Worm (Caenorhabditis elegans): Measurements from ENCODE around the gene R08E5.4.

DNA sequence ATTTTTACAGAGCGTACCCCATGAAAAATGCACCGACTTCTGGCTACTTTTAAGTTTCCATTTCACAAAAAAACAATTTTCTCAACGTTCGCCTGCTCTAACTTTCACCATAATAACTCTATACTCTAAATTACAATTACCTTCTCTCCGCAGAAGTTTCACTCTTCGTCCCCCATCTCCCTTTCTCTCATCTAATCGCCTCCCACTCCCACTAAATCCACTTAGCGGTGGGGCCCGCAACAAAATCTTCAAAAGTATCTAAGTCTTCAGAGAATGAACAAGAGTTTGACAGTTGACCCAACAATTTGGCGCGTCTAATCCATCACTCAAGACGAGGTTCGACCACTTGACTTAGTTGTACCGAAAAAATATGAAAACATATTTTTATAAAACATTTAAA, 30.0 kb upstream of the R08E5.4 start:
- TF ChIP-seq cebp-1 (GFP tag; IDR thresholded peaks at IDR 0.05) (no peak), cebp-1 (tag; optimal IDR thresholded peaks at IDR 0.05) (no peak), F55B11.4 (tag; optimal IDR thresholded peaks at IDR 0.05; ENCODE audit: borderline replicate concordance, insufficient read depth) (no peak), ama-1 (optimal IDR thresholded peaks at IDR 0.05) (no peak), ama-1 (GFP tag; optimal IDR thresholded peaks at IDR 0.05) (no peak), ceh-91 (GFP tag; IDR thresholded peaks at IDR 0.05) (no peak), sea-2 (GFP tag; IDR thresholded peaks at IDR 0.05) (no peak), let-526 (GFP tag; IDR thresholded peaks at IDR 0.05) (no peak), lsy-27 (tag; optimal IDR thresholded peaks at IDR 0.05; ENCODE audit: borderline replicate concordance, insufficient read depth) (no peak), F10E7.11 (tag; optimal IDR thresholded peaks at IDR 0.05) (no peak), chd-7 (tag; optimal IDR thresholded peaks at IDR 0.05) (no peak)

All from whole organism, young adult.